Fruit fly (Drosophila melanogaster): ENCODE measurements around the gene RnrL.
A peak's percentile ranks its signal among the peaks of the same experiment; 100 is the strongest.

RnrL gene

DNA sequence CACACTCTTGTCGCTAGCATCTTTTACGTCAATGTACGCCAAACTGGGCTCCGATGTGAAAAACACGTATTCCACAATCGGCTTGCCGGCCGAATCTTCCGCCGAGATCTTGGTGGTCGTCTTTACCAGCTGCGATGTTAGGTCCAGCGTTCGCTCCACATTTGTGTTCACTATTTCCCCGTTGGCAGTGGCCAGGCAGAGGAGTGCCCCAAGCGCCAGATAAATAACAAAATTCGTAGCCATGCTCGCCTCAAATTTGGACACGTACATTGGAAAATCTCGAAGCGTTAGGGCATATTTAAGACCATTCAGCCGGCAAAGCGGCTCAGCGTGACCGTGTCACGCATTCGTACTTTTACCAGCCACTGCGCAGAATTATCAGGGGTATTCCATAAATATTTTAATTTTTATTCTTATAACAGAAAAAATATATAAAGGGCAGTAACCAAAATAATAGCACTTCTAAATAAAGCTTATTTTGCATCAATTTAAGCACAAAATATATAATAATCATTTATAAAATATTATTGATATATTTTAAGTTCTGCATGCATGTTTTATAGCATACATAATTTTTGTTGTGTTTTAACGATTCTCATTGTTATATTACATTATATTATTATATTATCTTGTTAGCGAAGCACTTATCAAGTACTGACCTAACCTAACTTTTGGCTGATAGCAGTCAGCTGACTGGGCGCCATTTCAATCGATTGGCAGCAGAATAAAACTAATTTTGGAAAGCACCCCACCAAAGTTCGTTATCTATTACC lies 47.9 kb upstream of the RnrL start, which contains the start of the genes CG33303 and dpr19 (continued):
- no peak for TF ChIP-seq CG18011 (GFP tag; optimal IDR thresholded peaks at IDR 0.05)
- no peak for TF ChIP-seq TFAM (GFP tag; optimal IDR thresholded peaks at IDR 0.05)
- TF ChIP-seq Sox100B (GFP tag; optimal IDR thresholded peaks at IDR 0.05) = peak; percentile 83
- TF ChIP-seq Side (GFP tag; optimal IDR thresholded peaks at IDR 0.05) = no peak
- peak; percentile 12 for TF ChIP-seq lilli (GFP tag; optimal IDR thresholded peaks at IDR 0.05)
- TF ChIP-seq CG1529 (GFP tag; optimal IDR thresholded peaks at IDR 0.05) = peak; percentile 33
- TF ChIP-seq ttk (GFP tag; IDR thresholded peaks at IDR 0.05) = no peak; the same call in 1 of the 2 replicates
- no peak for TF ChIP-seq shn (GFP tag; optimal IDR thresholded peaks at IDR 0.05)
- TF ChIP-seq Kr (GFP tag; optimal IDR thresholded peaks at IDR 0.05) = no peak
- TF ChIP-seq Ets97D (GFP tag; optimal IDR thresholded peaks at IDR 0.05) = no peak
- peak; percentile 19 for TF ChIP-seq CG5180 (GFP tag; optimal IDR thresholded peaks at IDR 0.05)
- TF ChIP-seq CG6813 (GFP tag; optimal IDR thresholded peaks at IDR 0.05) = peak; percentile 65
- TF ChIP-seq lola (GFP tag; optimal IDR thresholded peaks at IDR 0.05) = peak in 1 of 3 experiments; percentile 77
- TF ChIP-seq hth (optimal IDR thresholded peaks at IDR 0.05) = no peak
- TF ChIP-seq sisA (GFP tag; IDR thresholded peaks at IDR 0.05) = 0 out of 2 replicates have a peak, but pooled peaks have one; percentile 27
- no peak for TF ChIP-seq Sin3A (optimal IDR thresholded peaks at IDR 0.05)
- no peak for TF ChIP-seq Gsc (GFP tag; IDR thresholded peaks at IDR 0.05)
- TF ChIP-seq CG11695 (GFP tag; IDR thresholded peaks at IDR 0.05) = peak; percentile 76
- peak; percentile 63; the same call in 1 of the 2 replicates for TF ChIP-seq CG11696 (GFP tag; IDR thresholded peaks at IDR 0.05)
- no peak for TF ChIP-seq CG9609 (GFP tag; optimal IDR thresholded peaks at IDR 0.05)
- TF ChIP-seq sqz (GFP tag; optimal IDR thresholded peaks at IDR 0.05) = no peak
- no peak for TF ChIP-seq Dad (GFP tag; optimal IDR thresholded peaks at IDR 0.05)
- no peak for TF ChIP-seq Doc2 (GFP tag; IDR thresholded peaks at IDR 0.05)
- peak; percentile 48 for TF ChIP-seq Fer2 (tag; optimal IDR thresholded peaks at IDR 0.05)
- no peak for TF ChIP-seq CG31365 (tag; optimal IDR thresholded peaks at IDR 0.05)
- no peak for TF ChIP-seq H15 (GFP tag; IDR thresholded peaks at IDR 0.05)
- peak; percentile 83 for TF ChIP-seq CG9727 (GFP tag; optimal IDR thresholded peaks at IDR 0.05)
- peak; percentile 51 for TF ChIP-seq CG18764 (GFP tag; optimal IDR thresholded peaks at IDR 0.05)
- TF ChIP-seq HmgD (GFP tag; optimal IDR thresholded peaks at IDR 0.05) = no peak
- TF ChIP-seq pb (GFP tag; optimal IDR thresholded peaks at IDR 0.05) = no peak
- TF ChIP-seq Chrac-16 (GFP tag; optimal IDR thresholded peaks at IDR 0.05) = peak; percentile 38
- TF ChIP-seq CG8281 (tag; optimal IDR thresholded peaks at IDR 0.05) = peak; percentile 4
- no peak for TF ChIP-seq Rx (GFP tag; IDR thresholded peaks at IDR 0.05)
- TF ChIP-seq bowl (GFP tag; IDR thresholded peaks at IDR 0.05) = no peak
- TF ChIP-seq CG10654 (GFP tag; optimal IDR thresholded peaks at IDR 0.05) = peak; percentile 29
- peak; percentile 30 for TF ChIP-seq Dp (GFP tag; optimal IDR thresholded peaks at IDR 0.05)
- no peak for TF ChIP-seq CG4282 (GFP tag; optimal IDR thresholded peaks at IDR 0.05)
- peak; percentile 74 for TF ChIP-seq CG17385 (GFP tag; optimal IDR thresholded peaks at IDR 0.05)
- no peak for TF ChIP-seq grn (GFP tag; optimal IDR thresholded peaks at IDR 0.05)
- TF ChIP-seq cato (GFP tag; optimal IDR thresholded peaks at IDR 0.05; ENCODE audit: borderline replicate concordance) = no peak
- TF ChIP-seq gsb (GFP tag; IDR thresholded peaks at IDR 0.05) = no peak
- TF ChIP-seq pfk (GFP tag; optimal IDR thresholded peaks at IDR 0.05) = peak; percentile 61
- peak; percentile 89 for TF ChIP-seq CG18262 (tag; optimal IDR thresholded peaks at IDR 0.05)
- TF ChIP-seq CG8765 (GFP tag; IDR thresholded peaks at IDR 0.05) = no peak
- no peak for TF ChIP-seq rib (GFP tag; IDR thresholded peaks at IDR 0.05)
- peak; percentile 85 for TF ChIP-seq YL-1 (GFP tag; optimal IDR thresholded peaks at IDR 0.05)
- no peak for TF ChIP-seq CG14441 (GFP tag; IDR thresholded peaks at IDR 0.05)
- no peak for TF ChIP-seq sr (GFP tag; IDR thresholded peaks at IDR 0.05)
- peak; percentile 71 for TF ChIP-seq ATbp (GFP tag; optimal IDR thresholded peaks at IDR 0.05)
- TF ChIP-seq Dek (tag; optimal IDR thresholded peaks at IDR 0.05) = peak; percentile 83
- no peak for TF ChIP-seq CHES-1-like (GFP tag; optimal IDR thresholded peaks at IDR 0.05)

Data from whole organism, embryonic.